Worm (Caenorhabditis elegans): ENCODE data around the gene pgm-2.

DNA sequence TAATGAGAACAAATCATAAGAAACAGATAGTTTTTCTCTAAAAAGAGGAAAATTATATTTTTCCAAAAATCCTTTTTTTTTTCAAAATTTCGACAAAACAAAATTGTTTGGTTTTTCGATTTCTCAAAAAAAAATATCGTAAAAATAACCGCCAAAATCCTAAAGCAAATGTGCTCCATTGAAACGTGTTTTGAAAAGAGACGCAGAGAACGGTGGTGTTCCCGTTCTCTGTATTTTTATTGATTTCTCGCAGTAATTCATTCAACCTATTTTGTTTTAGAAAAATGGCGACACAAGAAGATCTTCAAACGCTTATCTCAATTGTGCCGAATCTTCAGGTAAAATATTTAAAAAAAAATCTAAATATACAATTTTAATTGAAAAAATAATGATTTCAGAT, 14.6 kb downstream of the pgm-2 start, which contains the start of gene Y43F4B.10:
- TF ChIP-seq W03F9.2 (tag; optimal IDR thresholded peaks at IDR 0.05) (no peak), dao-5 (tag; optimal IDR thresholded peaks at IDR 0.05) (no peak)
